Comparison of ENCODE assay signal across 1 worm cellular context in genomic region chrV:6227326-6228246, ce11.
A peak's percentile ranks its signal among the peaks of the same experiment; 100 is the strongest.
TF ChIP-seq lines count a peak whose summit lies in the region.

No protein-coding gene starts in this region.

TF ChIP-seq in whole organism, L1 larva, 84 proteins besides CTCF, POLR2A, EP300 and RAD21 (continued from another document):
- no peak for TF ChIP-seq hlh-4 (tag; optimal IDR thresholded peaks at IDR 0.05; lab: Kevin White, UChicago)
- TF ChIP-seq mdl-1 (tag; optimal IDR thresholded peaks at IDR 0.05; lab: Kevin White, UChicago): peak; percentile 50 to 96
- peak; percentile 38 for TF ChIP-seq C04F5.9 (tag; optimal IDR thresholded peaks at IDR 0.05; lab: Kevin White, UChicago)
- peak; percentile 94 for TF ChIP-seq irx-1 (tag; optimal IDR thresholded peaks at IDR 0.05; lab: Kevin White, UChicago)
- TF ChIP-seq aha-1 (tag; optimal IDR thresholded peaks at IDR 0.05; lab: Kevin White, UChicago): peak; percentile 66
- TF ChIP-seq skn-1 (tag; optimal IDR thresholded peaks at IDR 0.05; lab: Kevin White, UChicago): peak; percentile 35
- peak; percentile 92 for TF ChIP-seq lin-13 (GFP tag; optimal IDR thresholded peaks at IDR 0.05; lab: Kevin White, UChicago)
- TF ChIP-seq mef-2 (tag; optimal IDR thresholded peaks at IDR 0.05; lab: Kevin White, UChicago): peak; percentile 36
- TF ChIP-seq C34B4.2 (tag; optimal IDR thresholded peaks at IDR 0.05; lab: Kevin White, UChicago): no peak
- TF ChIP-seq nhr-71 (tag; optimal IDR thresholded peaks at IDR 0.05; lab: Kevin White, UChicago): peak; percentile 100
- peak; percentile 99 for TF ChIP-seq fkh-8 (tag; optimal IDR thresholded peaks at IDR 0.05; lab: Kevin White, UChicago)
- peak; percentile 99 for TF ChIP-seq swsn-7 (tag; optimal IDR thresholded peaks at IDR 0.05; lab: Kevin White, UChicago)
- peak; percentile 92 for TF ChIP-seq hpl-2 (GFP tag; optimal IDR thresholded peaks at IDR 0.05; lab: Kevin White, UChicago)
- peak; percentile 87 for TF ChIP-seq fkh-4 (tag; optimal IDR thresholded peaks at IDR 0.05; lab: Kevin White, UChicago; ENCODE audit: borderline replicate concordance)
- TF ChIP-seq unc-130 (tag; optimal IDR thresholded peaks at IDR 0.05; lab: Kevin White, UChicago): peak; percentile 93
- peak; percentile 37 for TF ChIP-seq ceh-90 (tag; optimal IDR thresholded peaks at IDR 0.05; lab: Kevin White, UChicago)
- TF ChIP-seq nhr-76 (tag; optimal IDR thresholded peaks at IDR 0.05; lab: Kevin White, UChicago): peak; percentile 89
- peak; percentile 79 for TF ChIP-seq sox-4 (tag; optimal IDR thresholded peaks at IDR 0.05; lab: Kevin White, UChicago)
- TF ChIP-seq fkh-10 (GFP tag; optimal IDR thresholded peaks at IDR 0.05; lab: Kevin White, UChicago): peak; percentile 97
- TF ChIP-seq nhr-12 (tag; optimal IDR thresholded peaks at IDR 0.05; lab: Kevin White, UChicago): no peak
- TF ChIP-seq nhr-90 (tag; optimal IDR thresholded peaks at IDR 0.05; lab: Kevin White, UChicago; ENCODE audit: poor library complexity): peak; percentile 91
- peak; percentile 78 to 81 for TF ChIP-seq lin-35 (GFP tag; optimal IDR thresholded peaks at IDR 0.05; lab: Kevin White, UChicago)
- TF ChIP-seq unc-62 (GFP tag; optimal IDR thresholded peaks at IDR 0.05; lab: Kevin White, UChicago): no peak
- peak; percentile 98 for TF ChIP-seq nhr-47 (tag; optimal IDR thresholded peaks at IDR 0.05; lab: Kevin White, UChicago)
